Worm (Caenorhabditis elegans): ENCODE measurements around the gene F41G3.3.

Gene F41G3.3

ce11 chrII:6708980-6709379 lies 47.4 kb upstream of the F41G3.3 start:
- TF ChIP-seq aly-2 (tag; optimal IDR thresholded peaks at IDR 0.05) (no peak), mdl-1 (tag; optimal IDR thresholded peaks at IDR 0.05) (no peak), nhr-77 (tag; optimal IDR thresholded peaks at IDR 0.05) (no peak), zag-1 (tag; optimal IDR thresholded peaks at IDR 0.05) (peak; percentile 79), unc-62 (GFP tag; optimal IDR thresholded peaks at IDR 0.05) (no peak), ceh-16 (tag; optimal IDR thresholded peaks at IDR 0.05) (no peak), peb-1 (tag; optimal IDR thresholded peaks at IDR 0.05) (no peak), alr-1 (tag; optimal IDR thresholded peaks at IDR 0.05) (no peak), egl-27 (tag; optimal IDR thresholded peaks at IDR 0.05) (no peak), crh-2 (tag; optimal IDR thresholded peaks at IDR 0.05) (peak; percentile 39), elt-3 (tag; optimal IDR thresholded peaks at IDR 0.05) (no peak), sem-4 (tag; optimal IDR thresholded peaks at IDR 0.05) (no peak), nhr-11 (tag; optimal IDR thresholded peaks at IDR 0.05) (no peak), unc-55 (GFP tag; optimal IDR thresholded peaks at IDR 0.05) (peak; percentile 72), mbf-1 (tag; optimal IDR thresholded peaks at IDR 0.05) (no peak), Y55F3AM.14 (GFP tag; optimal IDR thresholded peaks at IDR 0.05) (no peak), gmeb-1 (tag; optimal IDR thresholded peaks at IDR 0.05) (no peak), elt-1 (tag; optimal IDR thresholded peaks at IDR 0.05) (no peak), F13H6.1 (tag; optimal IDR thresholded peaks at IDR 0.05) (peak; percentile 76), nhr-25 (tag; optimal IDR thresholded peaks at IDR 0.05) (no peak), snpc-4 (tag; optimal IDR thresholded peaks at IDR 0.05) (peak; percentile 7), lin-39 (tag; optimal IDR thresholded peaks at IDR 0.05) (no peak), ama-1 (optimal IDR thresholded peaks at IDR 0.05) (no peak), nhr-21 (tag; optimal IDR thresholded peaks at IDR 0.05) (no peak), nhr-129 (tag; optimal IDR thresholded peaks at IDR 0.05) (peak; percentile 76), skn-1 (tag; optimal IDR thresholded peaks at IDR 0.05) (no peak), sma-9 (GFP tag; optimal IDR thresholded peaks at IDR 0.05) (peak; percentile 57), sma-9 (tag; optimal IDR thresholded peaks at IDR 0.05) (no peak), lsy-2 (tag; optimal IDR thresholded peaks at IDR 0.05) (peak; percentile 24 to 54), nhr-237 (tag; optimal IDR thresholded peaks at IDR 0.05) (no peak), nhr-10 (tag; optimal IDR thresholded peaks at IDR 0.05) (no peak), nhr-23 (tag; optimal IDR thresholded peaks at IDR 0.05) (no peak), ztf-1 (GFP tag; conservative IDR thresholded peaks at IDR 0.05) (no peak), mab-5 (tag; optimal IDR thresholded peaks at IDR 0.05) (peak; percentile 60), lin-11 (tag; optimal IDR thresholded peaks at IDR 0.05) (peak; percentile 21), ztf-4 (tag; optimal IDR thresholded peaks at IDR 0.05) (no peak), ztf-11 (tag; optimal IDR thresholded peaks at IDR 0.05) (no peak), fos-1 (tag; optimal IDR thresholded peaks at IDR 0.05) (no peak), lin-13 (GFP tag; optimal IDR thresholded peaks at IDR 0.05) (no peak), unc-39 (tag; optimal IDR thresholded peaks at IDR 0.05) (no peak), dmd-4 (tag; optimal IDR thresholded peaks at IDR 0.05) (no peak), C34F6.9 (tag; optimal IDR thresholded peaks at IDR 0.05) (peak; percentile 81), ceh-82 (tag; optimal IDR thresholded peaks at IDR 0.05) (no peak), blmp-1 (tag; optimal IDR thresholded peaks at IDR 0.05; ENCODE audit: insufficient read depth) (no peak), ZK546.5 (tag; optimal IDR thresholded peaks at IDR 0.05) (no peak), nhr-12 (tag; optimal IDR thresholded peaks at IDR 0.05) (no peak), nhr-6 (tag; optimal IDR thresholded peaks at IDR 0.05) (no peak), R02D3.7 (tag; optimal IDR thresholded peaks at IDR 0.05) (no peak), sma-3 (GFP tag; optimal IDR thresholded peaks at IDR 0.05) (no peak)

ce11 chrII:6709680-6710079 lies 46.7 kb upstream of the F41G3.3 start:
- no peak for TF ChIP-seq nhr-25 (tag; optimal IDR thresholded peaks at IDR 0.05)
- TF ChIP-seq egl-27 (tag; optimal IDR thresholded peaks at IDR 0.05), result no peak
- TF ChIP-seq gmeb-1 (tag; optimal IDR thresholded peaks at IDR 0.05), result no peak
- no peak for TF ChIP-seq ZK546.5 (tag; optimal IDR thresholded peaks at IDR 0.05)
- no peak for TF ChIP-seq C34F6.9 (tag; optimal IDR thresholded peaks at IDR 0.05)
- no peak for TF ChIP-seq blmp-1 (tag; optimal IDR thresholded peaks at IDR 0.05; ENCODE audit: insufficient read depth)
- no peak for TF ChIP-seq nhr-10 (tag; optimal IDR thresholded peaks at IDR 0.05)
- peak; percentile 20 for TF ChIP-seq nhr-21 (tag; optimal IDR thresholded peaks at IDR 0.05)

All from whole organism, L2 larva.